Worm (Caenorhabditis elegans) whole organism, young adult: ENCODE measurements around the gene edg-1.

Source experiments
- B0035.1 ChIP-seq: sonication (generic microtip); optimal IDR thresholded peaks from 2 replicates; lab custom pipeline; 2016; ENCODE audit warnings: missing genetic modification characterization, mild to moderate bottlenecking, missing compliant biosample characterization, missing genotype, missing genetic modification reagents
- B0336.3 ChIP-seq: fragments of 200-800 bp; sonication (Bioruptor generic); IDR thresholded peaks from 2 replicates; pipeline ENCODE4 v1.3.6; 2022; ENCODE audit warnings: missing genetic modification characterization, missing compliant biosample characterization
- C06A6.2 ChIP-seq: fragments of 200-800 bp; sonication (Bioruptor generic); conservative IDR thresholded peaks from 2 replicates; pipeline ENCODE4 v1.3.6; 2022; ENCODE audit warnings: missing genetic modification characterization, missing compliant biosample characterization
- F22D6.2 ChIP-seq: sonication (generic microtip); optimal IDR thresholded peaks from 2 replicates; lab custom pipeline; 2016; ENCODE audit warnings: mild to moderate bottlenecking, missing genetic modification characterization, missing compliant biosample characterization
- F33H1.4 ChIP-seq: fragments of 200-800 bp; sonication (Bioruptor generic); IDR thresholded peaks from 2 replicates; pipeline ENCODE4 v1.3.6; 2022; ENCODE audit warnings: missing genetic modification reagents, missing genetic modification characterization, missing compliant biosample characterization
- F39B2.1 ChIP-seq: fragments of 200-800 bp; sonication (Bioruptor generic); IDR thresholded peaks from 2 replicates; pipeline ENCODE4 v1.3.6; 2022; ENCODE audit warnings: missing genetic modification reagents, missing genetic modification characterization, missing compliant biosample characterization
- F49E8.2 ChIP-seq: sonication (generic microtip); optimal IDR thresholded peaks from 3 replicates; lab custom pipeline; 2017; ENCODE audit warnings: missing genetic modification characterization, mild to moderate bottlenecking, missing compliant biosample characterization, antibody characterized with exemption, moderate library complexity; ENCODE audit not compliant: insufficient read depth
- F52B5.7 ChIP-seq: sonication (generic microtip); optimal IDR thresholded peaks from 2 replicates; lab custom pipeline; 2016; ENCODE audit warnings: mild to moderate bottlenecking, missing genetic modification characterization, missing compliant biosample characterization
- F57A8.1 ChIP-seq: fragments of 200-800 bp; sonication (Bioruptor generic); optimal IDR thresholded peaks from 2 replicates; lab custom pipeline; 2018; ENCODE audit warnings: mild to moderate bottlenecking, missing genetic modification characterization, moderate library complexity, missing compliant biosample characterization
- K11D2.4 ChIP-seq: fragments of 200-800 bp; sonication (Bioruptor generic); IDR thresholded peaks from 2 replicates; pipeline ENCODE4 v1.3.6; 2022; ENCODE audit warnings: missing genetic modification reagents, missing genetic modification characterization, missing compliant biosample characterization
- Y56A3A.18 ChIP-seq: fragments of 200-800 bp; sonication (Bioruptor generic); IDR thresholded peaks from 2 replicates; pipeline ENCODE4 v1.3.6; 2022; ENCODE audit warnings: missing genetic modification reagents, missing genetic modification characterization, missing compliant biosample characterization
- ZK185.1 ChIP-seq: sonication (generic microtip); optimal IDR thresholded peaks from 2 replicates; lab custom pipeline; 2016; ENCODE audit warnings: mild to moderate bottlenecking, missing genetic modification characterization, missing compliant biosample characterization; ENCODE audit not compliant: poor library complexity, severe bottlenecking
- ama-1 ChIP-seq, 3 experiments: fragments of 150-350 bp in 1 of 3; sonication (generic microtip) in 2 of 3; optimal IDR thresholded peaks; 2 replicates each; lab custom pipeline; 2014 to 2018; ENCODE audit warnings: missing biosample characterization in 2 of 3, missing genetic modification characterization in 2 of 3, missing genetic modification reagents in 2 of 3
- attf-5 ChIP-seq: fragments of 200-800 bp; sonication (Bioruptor generic); optimal IDR thresholded peaks from 2 replicates; lab custom pipeline; 2018; ENCODE audit warnings: mild to moderate bottlenecking, missing genetic modification characterization, missing compliant biosample characterization
- bed-2 ChIP-seq: fragments of 200-800 bp; sonication (Bioruptor generic); IDR thresholded peaks from 2 replicates; pipeline ENCODE4 v1.3.6; 2022; ENCODE audit warnings: missing genetic modification reagents, missing genetic modification characterization, missing compliant biosample characterization
- cebp-2 ChIP-seq: fragments of 200-800 bp; sonication (Bioruptor generic); IDR thresholded peaks from 2 replicates; pipeline ENCODE4 v1.3.6; 2022; ENCODE audit warnings: missing genetic modification characterization, missing compliant biosample characterization
- ceh-40 ChIP-seq: fragments of 200-800 bp; sonication (Bioruptor generic); IDR thresholded peaks from 2 replicates; pipeline ENCODE4 v1.3.6; 2022; ENCODE audit warnings: missing genetic modification characterization, missing compliant biosample characterization
- dpff-1 ChIP-seq: sonication (generic microtip); optimal IDR thresholded peaks from 2 replicates; lab custom pipeline; 2017; ENCODE audit warnings: mild to moderate bottlenecking, missing genetic modification characterization, missing compliant biosample characterization
- ekl-4 ChIP-seq: fragments of 200-800 bp; sonication (Bioruptor generic); IDR thresholded peaks from 2 replicates; pipeline ENCODE4 v1.3.6; 2022; ENCODE audit warnings: missing genetic modification reagents, missing genetic modification characterization, missing compliant biosample characterization
- hlh-26 ChIP-seq: fragments of 200-800 bp; sonication (Bioruptor generic); conservative IDR thresholded peaks from 2 replicates; pipeline ENCODE4 v1.3.6; 2022; ENCODE audit warnings: missing genetic modification reagents, missing genetic modification characterization, missing compliant biosample characterization
- lin-26 ChIP-seq: fragments of 200-800 bp; sonication (Bioruptor generic); IDR thresholded peaks from 2 replicates; pipeline ENCODE4 v1.3.6; 2022; ENCODE audit warnings: missing genetic modification reagents, missing genetic modification characterization, missing compliant biosample characterization
- lin-35 ChIP-seq, 3 experiments: fragments of 150-350 bp in 2 of 3; sonication (generic microtip) in 1 of 3; optimal IDR thresholded peaks; 2 replicates each; lab custom pipeline; 2014 to 2018; ENCODE audit warnings: missing biosample characterization in 3 of 3, missing genetic modification characterization in 3 of 3, missing genetic modification reagents in 3 of 3
- lin-54 ChIP-seq: fragments of 200-800 bp; sonication (Bioruptor generic); optimal IDR thresholded peaks from 2 replicates; lab custom pipeline; 2018; ENCODE audit warnings: mild to moderate bottlenecking, missing genetic modification characterization, missing compliant biosample characterization
- lsy-27 ChIP-seq: sonication (generic microtip); optimal IDR thresholded peaks from 2 replicates; lab custom pipeline; 2017; ENCODE audit warnings: missing genetic modification characterization, mild to moderate bottlenecking, missing compliant biosample characterization, antibody characterized with exemption, missing genotype, borderline replicate concordance; ENCODE audit not compliant: insufficient read depth
- nfya-2 ChIP-seq: fragments of 200-800 bp; sonication (Bioruptor generic); IDR thresholded peaks from 2 replicates; pipeline ENCODE4 v1.3.6; 2022; ENCODE audit warnings: missing genetic modification reagents, missing genetic modification characterization, missing compliant biosample characterization
- nhr-27 ChIP-seq: fragments of 200-800 bp; sonication (Bioruptor generic); optimal IDR thresholded peaks from 2 replicates; lab custom pipeline; 2018; ENCODE audit warnings: mild to moderate bottlenecking, missing genetic modification characterization, moderate library complexity, missing compliant biosample characterization
- nhr-80 ChIP-seq: sonication (generic microtip); optimal IDR thresholded peaks from 2 replicates; lab custom pipeline; 2016; ENCODE audit warnings: missing genetic modification characterization, missing compliant biosample characterization
- pbrm-1 ChIP-seq: fragments of 200-800 bp; sonication (Bioruptor generic); IDR thresholded peaks from 2 replicates; pipeline ENCODE4 v1.3.6; 2022; ENCODE audit warnings: missing genetic modification reagents, missing genetic modification characterization, missing compliant biosample characterization
- rcor-1 ChIP-seq: fragments of 200-800 bp; sonication (Bioruptor generic); IDR thresholded peaks from 2 replicates; pipeline ENCODE4 v1.3.6; 2022; ENCODE audit warnings: missing genetic modification reagents, missing genetic modification characterization, missing compliant biosample characterization
- sea-2 ChIP-seq: fragments of 200-800 bp; sonication (Bioruptor generic); IDR thresholded peaks from 2 replicates; pipeline ENCODE4 v1.3.6; 2022; ENCODE audit warnings: missing genetic modification characterization, missing compliant biosample characterization
- snpc-3.4 ChIP-seq: sonication (generic microtip); optimal IDR thresholded peaks from 2 replicates; lab custom pipeline; 2017; ENCODE audit warnings: missing genetic modification characterization, mild to moderate bottlenecking, missing compliant biosample characterization, antibody characterized with exemption, moderate library complexity, missing genotype, missing genetic modification reagents
- somi-1 ChIP-seq: fragments of 200-800 bp; sonication (Bioruptor generic); optimal IDR thresholded peaks from 2 replicates; lab custom pipeline; 2018; ENCODE audit warnings: mild to moderate bottlenecking, missing genetic modification characterization, missing compliant biosample characterization
- tbp1 ChIP-seq: fragments of 200-800 bp; sonication (Bioruptor generic); optimal IDR thresholded peaks from 2 replicates; lab custom pipeline; 2018; ENCODE audit warnings: mild to moderate bottlenecking, missing genetic modification characterization, missing compliant biosample characterization
- zfh-2 ChIP-seq: fragments of 200-800 bp; sonication (Bioruptor generic); conservative IDR thresholded peaks from 2 replicates; pipeline ENCODE4 v1.3.6; 2022; ENCODE audit warnings: missing genetic modification reagents, missing genetic modification characterization, missing compliant biosample characterization
- ztf-3 ChIP-seq: fragments of 200-800 bp; sonication (Bioruptor generic); optimal IDR thresholded peaks from 2 replicates; lab custom pipeline; 2018; ENCODE audit warnings: mild to moderate bottlenecking, missing genetic modification characterization, missing compliant biosample characterization

edg-1 gene

DNA sequence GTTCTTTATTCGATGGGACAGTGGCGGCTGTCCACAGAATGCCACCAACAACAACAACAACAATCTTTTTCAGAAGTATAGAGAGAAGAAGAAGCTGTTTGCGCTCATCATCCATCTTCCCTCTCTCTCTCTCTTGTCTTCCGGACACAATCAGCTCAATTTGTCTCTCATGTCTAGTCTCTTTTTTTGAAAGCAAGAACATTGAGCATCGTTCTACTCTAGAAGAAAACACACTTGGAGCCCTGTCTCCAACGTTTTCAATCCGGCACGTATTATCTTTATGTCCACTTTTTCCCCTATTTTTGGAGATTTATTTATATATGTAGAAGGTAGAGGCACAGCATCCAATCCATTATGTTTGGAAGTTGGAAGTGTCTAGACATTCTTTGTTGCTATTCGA is 28.2 kb downstream of the edg-1 start:
- TF ChIP-seq nhr-80 (no peak), Y56A3A.18 (GFP tag; lab: Robert Waterston, UW) (no peak), somi-1 (GFP tag; lab: Kevin White, UChicago) (no peak), F39B2.1 (GFP tag; lab: Robert Waterston, UW) (no peak), F33H1.4 (GFP tag; lab: Robert Waterston, UW) (no peak; the same call in 1 of the 2 replicates), ekl-4 (GFP tag; lab: Robert Waterston, UW) (no peak), lin-35 (GFP tag; optimal IDR thresholded peaks at IDR 0.05; lab: Kevin White, UChicago) (no peak), bed-2 (GFP tag; lab: Robert Waterston, UW) (no peak), C06A6.2 (GFP tag; lab: Robert Waterston, UW) (no peak), ceh-40 (no peak), B0035.1 (tag; lab: Kevin White, UChicago) (no peak)

DNA sequence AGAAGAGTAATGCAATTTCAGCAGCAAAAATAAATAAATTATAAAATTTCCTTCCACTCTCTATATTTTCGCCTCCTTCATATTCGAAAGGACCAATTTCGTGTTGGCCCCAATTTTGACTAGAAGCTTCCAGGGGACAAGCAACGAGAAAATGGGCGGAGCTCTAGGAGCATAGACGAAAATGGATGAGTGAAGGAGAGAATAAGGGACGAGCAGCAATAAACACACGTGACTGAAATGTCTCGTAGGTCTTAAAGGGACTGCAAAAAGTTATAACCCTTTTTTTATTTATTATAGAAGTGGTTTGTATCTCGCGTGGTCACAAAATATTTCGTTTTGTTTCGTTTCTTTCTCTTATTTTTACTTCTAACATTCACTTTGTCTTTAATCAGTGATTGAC is 29.1 kb downstream of the edg-1 start:
- TF ChIP-seq hlh-26 (GFP tag; lab: Robert Waterston, UW) (no peak), zfh-2 (GFP tag; lab: Robert Waterston, UW) (no peak), F22D6.2 (tag; lab: Kevin White, UChicago) (no peak), lin-54 (no peak), rcor-1 (GFP tag; lab: Robert Waterston, UW) (no peak), K11D2.4 (GFP tag; lab: Robert Waterston, UW) (no peak), F49E8.2 (tag; lab: Kevin White, UChicago) (no peak), tbp1 (GFP tag; lab: Kevin White, UChicago) (no peak), ZK185.1 (tag; lab: Kevin White, UChicago) (no peak)

DNA sequence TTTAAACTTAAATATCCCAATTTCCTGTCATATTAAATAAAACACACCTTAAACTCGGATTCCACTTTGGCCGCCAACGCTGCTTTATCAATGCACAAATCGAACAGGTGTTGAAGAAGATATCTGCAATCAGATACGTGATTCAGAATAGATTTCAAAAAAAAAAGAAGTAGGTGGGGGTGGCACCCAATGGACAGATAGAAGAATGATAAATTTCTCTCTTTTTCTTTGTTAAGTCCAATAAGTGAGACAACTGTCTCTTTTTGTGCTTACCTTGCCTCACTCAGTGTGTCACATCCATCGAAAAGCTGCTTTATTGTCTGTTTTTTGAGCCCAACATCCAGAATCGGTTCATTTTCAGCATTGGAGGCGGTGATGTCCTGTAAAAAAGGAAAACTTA is 30.2 kb downstream of the edg-1 start:
- TF ChIP-seq lin-26 (GFP tag; lab: Robert Waterston, UW), result no peak
- TF ChIP-seq dpff-1 (tag; lab: Kevin White, UChicago), result no peak
- no peak for TF ChIP-seq snpc-3.4 (tag; lab: Kevin White, UChicago)
- no peak for TF ChIP-seq sea-2 (GFP tag; lab: Robert Waterston, UW)
- no peak for TF ChIP-seq nhr-27 (tag; lab: Kevin White, UChicago)
- TF ChIP-seq F57A8.1 (GFP tag; lab: Kevin White, UChicago), result no peak
- TF ChIP-seq lin-35 (GFP tag; optimal IDR thresholded peaks at IDR 0.05; lab: Kevin White, UChicago), result no peak
- TF ChIP-seq ama-1 (optimal IDR thresholded peaks at IDR 0.05; lab: Kevin White, UChicago), result no peak
- TF ChIP-seq ama-1 (GFP tag; optimal IDR thresholded peaks at IDR 0.05; lab: Kevin White, UChicago), result no peak
- no peak for TF ChIP-seq cebp-2 (GFP tag; lab: Robert Waterston, UW)
- no peak for TF ChIP-seq F52B5.7 (tag; lab: Kevin White, UChicago)

DNA sequence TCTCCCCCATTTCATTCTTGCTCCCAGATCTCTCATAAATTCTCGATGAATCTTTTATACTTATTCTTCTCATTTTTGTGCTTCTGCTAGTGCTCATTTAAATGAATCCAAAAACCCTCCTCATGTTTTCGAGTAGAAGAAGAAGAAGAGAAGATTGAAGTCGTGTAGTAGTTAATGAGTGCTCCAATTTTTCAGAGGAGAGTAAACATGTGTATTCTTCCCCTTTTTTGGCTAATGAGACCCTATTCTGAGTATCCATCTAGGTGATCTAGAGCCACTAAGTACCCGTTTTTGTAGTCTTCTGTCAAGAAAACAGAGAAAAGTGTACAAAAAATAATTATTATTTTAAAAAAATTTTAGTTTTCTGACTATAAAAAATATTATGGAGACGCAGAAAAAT is 31.0 kb downstream of the edg-1 start:
- TF ChIP-seq pbrm-1 (GFP tag; lab: Robert Waterston, UW) (no peak), nfya-2 (GFP tag; lab: Robert Waterston, UW) (no peak), F52B5.7 (tag; lab: Kevin White, UChicago) (no peak), attf-5 (no peak), lsy-27 (no peak), B0336.3 (GFP tag; lab: Robert Waterston, UW) (no peak), ztf-3 (GFP tag; lab: Kevin White, UChicago) (no peak), lin-35 (GFP tag; optimal IDR thresholded peaks at IDR 0.05; lab: Kevin White, UChicago) (no peak)
